Worm (Caenorhabditis elegans): ENCODE data around the gene srh-277.

The srh-277 gene

DNA sequence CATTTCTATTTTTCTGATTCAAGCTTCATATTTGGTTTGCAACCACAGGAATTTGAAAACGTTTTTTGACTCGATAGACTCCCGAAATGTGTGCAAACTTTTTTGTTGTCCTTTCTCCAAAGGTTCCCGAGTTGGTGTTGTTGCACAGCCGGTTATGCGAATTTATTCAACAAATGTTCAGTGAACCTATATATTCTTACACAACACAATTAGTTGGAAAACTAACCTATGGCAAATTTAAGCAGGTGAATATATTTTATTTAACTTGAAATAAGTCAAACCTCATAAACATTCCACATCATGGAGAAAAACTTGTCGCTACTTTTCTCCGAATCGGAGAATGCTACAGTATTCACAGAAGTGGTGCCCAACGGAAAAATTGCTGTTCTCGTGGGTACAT is 339 bp downstream of the srh-277 start, which contains the start of gene srz-14:
srz-14 (plus strand) TSS at position 301 of the 400 bp plus-strand sequence.
- TF ChIP-seq ceh-19 (GFP tag; optimal IDR thresholded peaks at IDR 0.05): no peak
- no peak for TF ChIP-seq ceh-45 (GFP tag; IDR thresholded peaks at IDR 0.05)
- no peak for TF ChIP-seq ttx-3 (tag; optimal IDR thresholded peaks at IDR 0.05)
- TF ChIP-seq ceh-24 (tag; optimal IDR thresholded peaks at IDR 0.05): no peak
- TF ChIP-seq pha-4 (tag; optimal IDR thresholded peaks at IDR 0.05): no peak

DNA sequence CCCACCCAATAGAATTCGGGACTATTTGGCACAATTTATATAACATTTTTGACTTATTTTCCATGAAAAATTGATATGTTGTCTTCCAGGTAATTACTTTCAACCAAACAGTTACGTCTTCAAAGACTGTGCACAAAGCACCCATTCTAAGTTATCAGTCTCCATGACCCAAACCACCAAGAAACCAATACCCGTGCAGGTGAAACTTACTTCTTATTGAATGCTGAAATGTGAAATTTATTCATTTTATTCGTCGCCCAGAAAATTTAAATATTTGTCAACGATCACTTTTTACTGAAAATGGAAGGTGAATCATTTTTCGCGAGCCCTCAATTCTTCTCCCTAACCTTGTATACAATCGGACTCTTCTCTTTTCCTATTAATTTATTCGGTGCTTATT is 7.5 kb downstream of the srh-277 start, which contains the start of gene srh-281:
srh-281 (plus strand) TSS at position 301 of the 400 bp plus-strand sequence.
- TF ChIP-seq mec-3 (tag; optimal IDR thresholded peaks at IDR 0.05; ENCODE audit: borderline replicate concordance) (no peak), ceh-24 (tag; optimal IDR thresholded peaks at IDR 0.05) (no peak), Y22D7AL.16 (tag; optimal IDR thresholded peaks at IDR 0.05) (no peak), sdc-2 (tag; optimal IDR thresholded peaks at IDR 0.05) (no peak), nfya-1 (tag; optimal IDR thresholded peaks at IDR 0.05) (no peak), pag-3 (tag; optimal IDR thresholded peaks at IDR 0.05; ENCODE audit: borderline replicate concordance) (no peak), fkh-6 (tag; optimal IDR thresholded peaks at IDR 0.05) (no peak), sox-2 (GFP tag; IDR thresholded peaks at IDR 0.05) (no peak), ahr-1 (tag; optimal IDR thresholded peaks at IDR 0.05) (no peak), madf-2 (tag; optimal IDR thresholded peaks at IDR 0.05) (no peak), ceh-30 (tag; optimal IDR thresholded peaks at IDR 0.05) (no peak), ceh-14 (tag; optimal IDR thresholded peaks at IDR 0.05) (no peak), odd-2 (tag; optimal IDR thresholded peaks at IDR 0.05) (no peak), dve-1 (tag; optimal IDR thresholded peaks at IDR 0.05) (no peak), dmd-4 (tag; optimal IDR thresholded peaks at IDR 0.05; ENCODE audit: borderline replicate concordance) (no peak), hlh-8 (tag; optimal IDR thresholded peaks at IDR 0.05) (no peak), ceh-48 (tag; optimal IDR thresholded peaks at IDR 0.05) (no peak), ceh-9 (tag; optimal IDR thresholded peaks at IDR 0.05) (no peak), hlh-15 (tag; optimal IDR thresholded peaks at IDR 0.05) (no peak)

DNA sequence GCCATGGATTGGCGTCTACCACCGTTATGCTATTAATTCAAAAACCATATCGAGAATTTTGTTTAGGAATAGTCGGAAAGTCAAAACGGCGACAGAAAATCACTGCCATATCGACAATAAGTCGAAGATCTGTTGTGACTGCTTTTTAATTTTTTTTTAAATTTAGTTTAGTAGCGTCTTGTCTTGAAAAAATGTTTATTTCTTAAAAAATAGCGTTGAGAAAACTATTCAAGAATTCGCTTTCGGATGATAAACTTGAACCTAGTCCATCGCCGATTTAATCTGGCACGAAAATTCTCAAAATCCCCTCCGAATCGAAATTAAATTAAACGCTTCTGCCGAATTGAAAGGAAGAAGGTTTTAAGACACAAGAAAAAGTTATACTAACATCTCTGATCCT is 9.1 kb downstream of the srh-277 start, which contains the start of gene srh-279:
srh-279 (plus strand) TSS at position 301 of the 400 bp plus-strand sequence.
- TF ChIP-seq ceh-22 (tag; optimal IDR thresholded peaks at IDR 0.05): no peak
- TF ChIP-seq unc-55 (GFP tag; optimal IDR thresholded peaks at IDR 0.05): no peak
- no peak for TF ChIP-seq unc-86 (tag; optimal IDR thresholded peaks at IDR 0.05)
- no peak for TF ChIP-seq lin-11 (tag; optimal IDR thresholded peaks at IDR 0.05)
- TF ChIP-seq elt-4 (tag; optimal IDR thresholded peaks at IDR 0.05): no peak
- TF ChIP-seq C38D4.7 (GFP tag; optimal IDR thresholded peaks at IDR 0.05): no peak
- TF ChIP-seq mec-3 (tag; optimal IDR thresholded peaks at IDR 0.05; ENCODE audit: borderline replicate concordance): no peak
- no peak for TF ChIP-seq zip-5 (tag; optimal IDR thresholded peaks at IDR 0.05)
- TF ChIP-seq ets-4 (tag; optimal IDR thresholded peaks at IDR 0.05): no peak
- no peak for TF ChIP-seq F13H6.1 (tag; optimal IDR thresholded peaks at IDR 0.05)
- no peak for TF ChIP-seq ceh-9 (tag; optimal IDR thresholded peaks at IDR 0.05)
- TF ChIP-seq hlh-30 (tag; optimal IDR thresholded peaks at IDR 0.05; ENCODE audit: insufficient read depth): no peak
- no peak for TF ChIP-seq syd-9 (tag; optimal IDR thresholded peaks at IDR 0.05)
- TF ChIP-seq npax-4 (tag; optimal IDR thresholded peaks at IDR 0.05): no peak
- TF ChIP-seq hlh-8 (tag; optimal IDR thresholded peaks at IDR 0.05): no peak
- TF ChIP-seq pros-1 (tag; optimal IDR thresholded peaks at IDR 0.05): no peak

DNA sequence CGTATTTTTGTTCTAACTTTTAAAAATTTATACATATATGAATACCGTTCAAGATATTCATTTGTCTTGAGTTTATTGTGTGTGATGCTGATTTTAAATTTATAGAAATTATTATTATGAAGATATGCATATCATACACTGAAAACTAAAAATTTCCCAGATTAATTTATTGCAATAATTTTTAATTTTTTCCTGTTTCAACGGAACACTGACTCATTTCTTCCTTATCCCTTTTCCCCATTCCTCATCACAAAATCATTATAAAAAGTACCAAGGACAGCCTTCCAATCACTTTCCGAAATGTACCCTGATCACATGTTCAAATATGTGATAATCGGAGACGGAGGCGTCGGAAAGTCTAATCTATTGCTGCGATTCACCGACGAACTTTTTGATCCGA is 11.6 kb downstream of the srh-277 start, which contains the start of gene rabr-4:
rabr-4 (plus strand) TSS at position 301 of the 400 bp plus-strand sequence.
- no peak for TF ChIP-seq pha-4 (tag; optimal IDR thresholded peaks at IDR 0.05)
- TF ChIP-seq ceh-48 (tag; optimal IDR thresholded peaks at IDR 0.05): no peak
- TF ChIP-seq C08G9.2 (tag; optimal IDR thresholded peaks at IDR 0.05): no peak
- TF ChIP-seq C38D4.7 (GFP tag; optimal IDR thresholded peaks at IDR 0.05): no peak
- TF ChIP-seq ets-4 (tag; optimal IDR thresholded peaks at IDR 0.05): no peak
- no peak for TF ChIP-seq K02D7.2 (tag; optimal IDR thresholded peaks at IDR 0.05)
- TF ChIP-seq fkh-10 (GFP tag; optimal IDR thresholded peaks at IDR 0.05): no peak
- TF ChIP-seq gmeb-2 (tag; optimal IDR thresholded peaks at IDR 0.05): no peak
- no peak for TF ChIP-seq ceh-30 (tag; optimal IDR thresholded peaks at IDR 0.05)
- no peak for TF ChIP-seq ceh-24 (tag; optimal IDR thresholded peaks at IDR 0.05)
- TF ChIP-seq ceh-45 (GFP tag; IDR thresholded peaks at IDR 0.05): no peak
- TF ChIP-seq nhr-11 (tag; optimal IDR thresholded peaks at IDR 0.05): no peak
- no peak for TF ChIP-seq pax-1 (tag; optimal IDR thresholded peaks at IDR 0.05)
- TF ChIP-seq eyg-1 (tag; optimal IDR thresholded peaks at IDR 0.05): no peak
